Fruit fly (Drosophila melanogaster) whole organism, embryonic: ENCODE data around the gene janB.
A peak's percentile ranks its signal among the peaks of the same experiment; 100 is the strongest.

Experiments used
- Atf6 ChIP-seq: fragments of 200-800 bp; sonication (Bioruptor generic); IDR thresholded peaks from 2 replicates; pipeline ENCODE4 v1.3.6; 2022; ENCODE audit warnings: missing biosample characterization, missing genetic modification characterization
- Bgb ChIP-seq: fragments of 200-800 bp; sonication (Bioruptor generic); IDR thresholded peaks from 2 replicates; pipeline ENCODE4 v1.3.6; 2022; ENCODE audit warnings: missing biosample characterization, missing genetic modification characterization; ENCODE audit not compliant: partially characterized antibody
- BtbVII ChIP-seq: fragments of 200-800 bp; sonication (Bioruptor generic); optimal IDR thresholded peaks from 3 replicates; lab custom pipeline; 2017; ENCODE audit warnings: missing biosample characterization, mild to moderate bottlenecking, missing genetic modification characterization
- CG11398 ChIP-seq: fragments of 200-800 bp; sonication (Bioruptor generic); optimal IDR thresholded peaks from 2 replicates; lab custom pipeline; 2016; ENCODE audit warnings: missing biosample characterization, missing genetic modification characterization
- CG11696 ChIP-seq: fragments of 200-800 bp; sonication (Bioruptor generic); IDR thresholded peaks from 2 replicates; pipeline ENCODE4 v1.3.6; 2022; ENCODE audit warnings: missing biosample characterization, missing genetic modification characterization
- CG12071 ChIP-seq: fragments of 200-800 bp; sonication (Bioruptor generic); optimal IDR thresholded peaks from 3 replicates; lab custom pipeline; 2018; ENCODE audit warnings: missing biosample characterization, mild to moderate bottlenecking, missing genetic modification characterization
- CG12155 ChIP-seq: fragments of 200-800 bp; sonication (Bioruptor generic); optimal IDR thresholded peaks from 3 replicates; lab custom pipeline; 2016; ENCODE audit warnings: missing biosample characterization, missing genetic modification characterization
- CG12942 ChIP-seq: fragments of 200-800 bp; sonication (Bioruptor generic); optimal IDR thresholded peaks from 3 replicates; lab custom pipeline; 2016; ENCODE audit warnings: missing biosample characterization, missing genetic modification characterization
- CG13287 ChIP-seq: fragments of 200-800 bp; sonication (Bioruptor generic); IDR thresholded peaks from 2 replicates; pipeline ENCODE4 v1.3.6; 2022; ENCODE audit warnings: missing biosample characterization, missing genetic modification characterization; ENCODE audit not compliant: partially characterized antibody
- CG15011 ChIP-seq: fragments of 200-800 bp; sonication (Bioruptor generic); optimal IDR thresholded peaks from 3 replicates; lab custom pipeline; 2018; ENCODE audit warnings: missing biosample characterization, mild to moderate bottlenecking, missing genetic modification characterization
- CG15479 ChIP-seq: fragments of 200-800 bp; sonication (Bioruptor generic); optimal IDR thresholded peaks from 3 replicates; lab custom pipeline; 2019; ENCODE audit warnings: missing biosample characterization, mild to moderate bottlenecking, missing genetic modification characterization, moderate library complexity
- CG15601 ChIP-seq: fragments of 200-800 bp; sonication (Bioruptor generic); optimal IDR thresholded peaks from 3 replicates; lab custom pipeline; 2019; ENCODE audit warnings: missing biosample characterization, mild to moderate bottlenecking, missing genetic modification characterization, moderate library complexity
- CG1602 ChIP-seq: fragments of 200-800 bp; sonication (Bioruptor generic); optimal IDR thresholded peaks from 3 replicates; lab custom pipeline; 2016; ENCODE audit warnings: missing biosample characterization, missing genetic modification characterization
- CG16813 ChIP-seq: fragments of 200-800 bp; sonication (Bioruptor generic); IDR thresholded peaks from 3 replicates; pipeline ENCODE4 v1.3.6; 2022; ENCODE audit warnings: missing biosample characterization, missing genetic modification characterization; ENCODE audit not compliant: partially characterized antibody
- CG17186 ChIP-seq: fragments of 200-800 bp; sonication (Bioruptor generic); optimal IDR thresholded peaks from 3 replicates; lab custom pipeline; 2017; ENCODE audit warnings: missing biosample characterization, missing genetic modification reagents, missing genetic modification characterization
- CG17912 ChIP-seq: fragments of 200-800 bp; sonication (Bioruptor generic); optimal IDR thresholded peaks from 2 replicates; lab custom pipeline; 2018; ENCODE audit warnings: missing biosample characterization, mild to moderate bottlenecking, missing genetic modification characterization
- CG31388 ChIP-seq: fragments of 200-800 bp; sonication (Bioruptor generic); optimal IDR thresholded peaks from 2 replicates; lab custom pipeline; 2016; ENCODE audit warnings: missing biosample characterization, missing genetic modification characterization
- CG33557 ChIP-seq: fragments of 200-800 bp; sonication (Bioruptor generic); optimal IDR thresholded peaks from 2 replicates; lab custom pipeline; 2019; ENCODE audit warnings: missing biosample characterization, mild to moderate bottlenecking, missing genetic modification characterization, moderate library complexity
- CG4707 ChIP-seq: fragments of 200-800 bp; sonication (Bioruptor generic); optimal IDR thresholded peaks from 2 replicates; lab custom pipeline; 2018; ENCODE audit warnings: missing biosample characterization, mild to moderate bottlenecking, missing genetic modification characterization, moderate library complexity
- CG6654 ChIP-seq: fragments of 200-800 bp; sonication (Bioruptor generic); optimal IDR thresholded peaks from 2 replicates; lab custom pipeline; 2017; ENCODE audit warnings: missing biosample characterization, mild to moderate bottlenecking, missing genetic modification characterization
- CG7556 ChIP-seq: fragments of 200-800 bp; sonication (Bioruptor generic); optimal IDR thresholded peaks from 2 replicates; lab custom pipeline; 2017; ENCODE audit warnings: missing biosample characterization, mild to moderate bottlenecking, missing genetic modification characterization
- CG8359 ChIP-seq: fragments of 200-800 bp; sonication (Bioruptor generic); optimal IDR thresholded peaks from 2 replicates; lab custom pipeline; 2017; ENCODE audit warnings: missing biosample characterization, mild to moderate bottlenecking, missing genetic modification characterization, borderline replicate concordance
- CG9876 ChIP-seq: fragments of 200-800 bp; sonication (Bioruptor generic); optimal IDR thresholded peaks from 2 replicates; lab custom pipeline; 2016; ENCODE audit warnings: missing biosample characterization, missing genetic modification characterization
- Doc3 ChIP-seq: fragments of 200-800 bp; sonication (Bioruptor generic); IDR thresholded peaks from 3 replicates; pipeline ENCODE4 v1.3.6; 2022; ENCODE audit warnings: missing biosample characterization, missing genetic modification characterization; ENCODE audit not compliant: partially characterized antibody
- Dp ChIP-seq: fragments of 200-800 bp; sonication (Bioruptor generic); optimal IDR thresholded peaks from 2 replicates; lab custom pipeline; 2018; ENCODE audit warnings: missing biosample characterization, mild to moderate bottlenecking, missing genetic modification characterization, moderate library complexity
- E2f2 ChIP-seq: fragments of 200-800 bp; sonication (Bioruptor generic); IDR thresholded peaks from 2 replicates; pipeline ENCODE4 v1.3.6; 2022; ENCODE audit warnings: missing biosample characterization, missing genetic modification characterization
- Fer2 ChIP-seq: fragments of 200-800 bp; sonication (Bioruptor generic); optimal IDR thresholded peaks from 2 replicates; lab custom pipeline; 2018; ENCODE audit warnings: missing biosample characterization, mild to moderate bottlenecking, missing genetic modification characterization, moderate library complexity
- Jarid2 ChIP-seq: fragments of 200-800 bp; sonication (Bioruptor generic); optimal IDR thresholded peaks from 3 replicates; lab custom pipeline; 2017; ENCODE audit warnings: mild to moderate bottlenecking, missing biosample characterization, missing genetic modification reagents, missing genetic modification characterization
- Max ChIP-seq: fragments of 200-800 bp; sonication (Bioruptor generic); optimal IDR thresholded peaks from 2 replicates; lab custom pipeline; 2016; ENCODE audit warnings: missing biosample characterization, mild to moderate bottlenecking, missing genetic modification characterization
- Nf-YB ChIP-seq: fragments of 200-800 bp; sonication (Bioruptor generic); optimal IDR thresholded peaks from 3 replicates; lab custom pipeline; 2019; ENCODE audit warnings: missing biosample characterization, mild to moderate bottlenecking, missing genetic modification characterization, moderate library complexity
- Ssrp ChIP-seq: fragments of 200-800 bp; sonication (Bioruptor generic); optimal IDR thresholded peaks from 2 replicates; lab custom pipeline; 2018; ENCODE audit warnings: missing biosample characterization, mild to moderate bottlenecking, missing genetic modification characterization, moderate library complexity
- YL-1 ChIP-seq: fragments of 200-800 bp; sonication (Bioruptor generic); optimal IDR thresholded peaks from 3 replicates; lab custom pipeline; 2017; ENCODE audit warnings: missing biosample characterization, mild to moderate bottlenecking, missing genetic modification characterization
- bbx ChIP-seq: fragments of 200-800 bp; sonication (Bioruptor generic); IDR thresholded peaks from 2 replicates; pipeline ENCODE4 v1.3.6; 2022; ENCODE audit warnings: missing biosample characterization, missing genetic modification characterization; ENCODE audit not compliant: partially characterized antibody
- caup ChIP-seq: fragments of 200-800 bp; sonication (Bioruptor generic); optimal IDR thresholded peaks from 3 replicates; lab custom pipeline; 2017; ENCODE audit warnings: missing biosample characterization, mild to moderate bottlenecking, missing genetic modification characterization, moderate library complexity; ENCODE audit not compliant: severe bottlenecking
- chinmo ChIP-seq: fragments of 200-800 bp; sonication (Bioruptor generic); IDR thresholded peaks from 4 replicates; pipeline ENCODE4 v1.3.6; 2022; ENCODE audit warnings: missing biosample characterization, missing genetic modification characterization; ENCODE audit not compliant: partially characterized antibody
- chm ChIP-seq: fragments of 200-800 bp; sonication (Bioruptor generic); IDR thresholded peaks from 2 replicates; pipeline ENCODE4 v1.3.6; 2022; ENCODE audit warnings: missing biosample characterization, missing genetic modification characterization
- gce ChIP-seq: fragments of 200-800 bp; sonication (Bioruptor generic); IDR thresholded peaks from 3 replicates; pipeline ENCODE4 v1.3.6; 2022; ENCODE audit warnings: missing biosample characterization, missing genetic modification characterization
- gfzf ChIP-seq: fragments of 200-800 bp; sonication (Bioruptor generic); optimal IDR thresholded peaks from 2 replicates; lab custom pipeline; 2016; ENCODE audit warnings: missing biosample characterization, mild to moderate bottlenecking, missing genetic modification characterization, moderate library complexity
- hbn ChIP-seq: fragments of 200-800 bp; sonication (Bioruptor generic); IDR thresholded peaks from 2 replicates; pipeline ENCODE4 v1.3.6; 2022; ENCODE audit warnings: missing biosample characterization, missing genetic modification characterization; ENCODE audit not compliant: partially characterized antibody
- kni ChIP-seq: fragments of 200-800 bp; sonication (Bioruptor generic); optimal IDR thresholded peaks from 3 replicates; lab custom pipeline; 2017; ENCODE audit warnings: mild to moderate bottlenecking, missing biosample characterization, missing genetic modification reagents, missing genetic modification characterization
- nom ChIP-seq: fragments of 200-800 bp; sonication (Bioruptor generic); optimal IDR thresholded peaks from 2 replicates; lab custom pipeline; 2017; ENCODE audit warnings: missing biosample characterization, missing genetic modification characterization, mild to moderate bottlenecking, moderate library complexity, missing genetic modification reagents
- peb ChIP-seq: fragments of 200-800 bp; sonication (Bioruptor generic); IDR thresholded peaks from 2 replicates; pipeline ENCODE4 v1.3.6; 2022; ENCODE audit warnings: missing biosample characterization, missing genetic modification characterization
- row ChIP-seq: fragments of 200-800 bp; sonication (Bioruptor generic); IDR thresholded peaks from 3 replicates; pipeline ENCODE4 v1.3.6; 2022; ENCODE audit warnings: missing biosample characterization, missing genetic modification characterization
- slou ChIP-seq: fragments of 200-800 bp; sonication (Bioruptor generic); optimal IDR thresholded peaks from 3 replicates; lab custom pipeline; 2016; ENCODE audit warnings: missing biosample characterization, missing genetic modification characterization
- sr ChIP-seq: fragments of 200-800 bp; sonication (Bioruptor generic); IDR thresholded peaks from 3 replicates; pipeline ENCODE4 v1.3.6; 2022; ENCODE audit warnings: missing biosample characterization, missing genetic modification characterization
- sug ChIP-seq: fragments of 200-800 bp; optimal IDR thresholded peaks from 2 replicates; lab custom pipeline; 2019; ENCODE audit warnings: missing biosample characterization, mild to moderate bottlenecking, missing genetic modification characterization, moderate library complexity
- tna ChIP-seq: fragments of 200-800 bp; sonication (Bioruptor generic); IDR thresholded peaks from 2 replicates; pipeline ENCODE4 v1.3.6; 2022; ENCODE audit warnings: missing biosample characterization, missing genetic modification characterization; ENCODE audit not compliant: partially characterized antibody
- zen ChIP-seq: fragments of 200-800 bp; sonication (Bioruptor generic); optimal IDR thresholded peaks from 3 replicates; lab custom pipeline; 2018; ENCODE audit warnings: missing biosample characterization, mild to moderate bottlenecking, missing genetic modification characterization, moderate library complexity
- zfh1 ChIP-seq: fragments of 200-800 bp; sonication (Bioruptor generic); IDR thresholded peaks from 3 replicates; pipeline ENCODE4 v1.3.6; 2022; ENCODE audit warnings: missing biosample characterization, missing genetic modification characterization

Gene janB

dm6 chr3R:30036609-30037008 is 1.9 kb downstream of the janB start, which contains the start of gene ZIPIC (continued):
- TF ChIP-seq tna (GFP tag; lab: Robert Waterston, UW) (no peak), CG11398 (no peak), Ssrp (no peak), CG4707 (no peak), CG16813 (GFP tag; lab: Robert Waterston, UW) (peak; percentile 56; the same call in 2 of the 3 replicates), CG1602 (GFP tag; lab: Kevin White, UChicago) (no peak), sug (no peak), CG15011 (GFP tag; lab: Kevin White, UChicago) (no peak), CG12155 (GFP tag; lab: Kevin White, UChicago) (no peak), CG33557 (GFP tag; lab: Kevin White, UChicago) (no peak), row (GFP tag; lab: Robert Waterston, UW) (no peak), E2f2 (GFP tag; lab: Robert Waterston, UW) (peak; percentile 87), Dp (GFP tag; lab: Kevin White, UChicago) (peak; percentile 80), sr (GFP tag; lab: Robert Waterston, UW) (no peak), peb (GFP tag; lab: Robert Waterston, UW) (no peak), Jarid2 (GFP tag; lab: Kevin White, UChicago) (no peak), CG15601 (peak; percentile 16), gfzf (GFP tag; lab: Kevin White, UChicago) (peak; percentile 50), zfh1 (no peak), CG15479 (no peak), CG17186 (GFP tag; lab: Kevin White, UChicago) (peak; percentile 23), CG13287 (GFP tag; lab: Robert Waterston, UW) (peak; percentile 74), caup (no peak), CG7556 (GFP tag; lab: Kevin White, UChicago) (no peak), CG6654 (GFP tag; lab: Kevin White, UChicago) (no peak), kni (GFP tag; lab: Kevin White, UChicago) (no peak), Doc3 (GFP tag; lab: Robert Waterston, UW) (no peak; the same call in 2 of the 3 replicates), bbx (peak; percentile 52), CG31388 (GFP tag; lab: Kevin White, UChicago) (no peak), CG12071 (GFP tag; lab: Kevin White, UChicago) (no peak), CG12942 (GFP tag; lab: Kevin White, UChicago) (no peak), Atf6 (no peak), CG11696 (GFP tag; lab: Robert Waterston, UW) (no peak), slou (GFP tag; lab: Kevin White, UChicago) (no peak), Nf-YB (GFP tag; lab: Kevin White, UChicago) (no peak), CG8359 (GFP tag; lab: Kevin White, UChicago) (no peak), BtbVII (GFP tag; lab: Kevin White, UChicago) (no peak), gce (GFP tag; lab: Robert Waterston, UW) (no peak), hbn (GFP tag; lab: Robert Waterston, UW) (peak; percentile 55; the same call in 1 of the 2 replicates), Bgb (GFP tag; lab: Robert Waterston, UW) (peak; percentile 46), YL-1 (GFP tag; lab: Kevin White, UChicago) (peak; percentile 70), Max (no peak), CG17912 (GFP tag; lab: Kevin White, UChicago) (no peak), CG9876 (GFP tag; lab: Kevin White, UChicago) (no peak), Fer2 (tag; lab: Kevin White, UChicago) (no peak), chinmo (peak; percentile 44; the same call in 1 of the 4 replicates), chm (GFP tag; lab: Robert Waterston, UW) (no peak), zen (tag; lab: Kevin White, UChicago) (no peak), nom (GFP tag; lab: Kevin White, UChicago) (no peak)
